Fruit fly (Drosophila melanogaster) whole organism, embryonic: ENCODE measurements around the gene her.

Experiments used
- C15 ChIP-seq: fragments of 200-800 bp; sonication (Bioruptor generic); IDR thresholded peaks from 3 replicates; pipeline ENCODE4 v1.3.6; 2022; ENCODE audit warnings: missing biosample characterization, missing genetic modification characterization
- CG10147 ChIP-seq: fragments of 200-800 bp; sonication (Bioruptor generic); optimal IDR thresholded peaks from 2 replicates; lab custom pipeline; 2019; ENCODE audit warnings: missing biosample characterization, mild to moderate bottlenecking, missing genetic modification characterization, moderate library complexity
- CG11504 ChIP-seq: fragments of 200-800 bp; sonication (Bioruptor generic); optimal IDR thresholded peaks from 3 replicates; lab custom pipeline; 2019; ENCODE audit warnings: missing biosample characterization, mild to moderate bottlenecking, missing genetic modification characterization, moderate library complexity
- CG11696 ChIP-seq: fragments of 200-800 bp; sonication (Bioruptor generic); IDR thresholded peaks from 2 replicates; pipeline ENCODE4 v1.3.6; 2022; ENCODE audit warnings: missing biosample characterization, missing genetic modification characterization
- CG11723 ChIP-seq: fragments of 200-800 bp; sonication (Bioruptor generic); optimal IDR thresholded peaks from 2 replicates; lab custom pipeline; 2017; ENCODE audit warnings: missing biosample characterization, mild to moderate bottlenecking, missing genetic modification characterization
- CG12155 ChIP-seq: fragments of 200-800 bp; sonication (Bioruptor generic); optimal IDR thresholded peaks from 3 replicates; lab custom pipeline; 2016; ENCODE audit warnings: missing biosample characterization, missing genetic modification characterization
- CG12744 ChIP-seq: fragments of 200-800 bp; sonication (Bioruptor generic); optimal IDR thresholded peaks from 2 replicates; lab custom pipeline; 2016; ENCODE audit warnings: missing biosample characterization, missing genetic modification characterization
- CG13287 ChIP-seq: fragments of 200-800 bp; sonication (Bioruptor generic); IDR thresholded peaks from 2 replicates; pipeline ENCODE4 v1.3.6; 2022; ENCODE audit warnings: missing biosample characterization, missing genetic modification characterization; ENCODE audit not compliant: partially characterized antibody
- CG13424 ChIP-seq: fragments of 200-800 bp; sonication (Bioruptor generic); optimal IDR thresholded peaks from 2 replicates; lab custom pipeline; 2019; ENCODE audit warnings: missing biosample characterization, mild to moderate bottlenecking, missing genetic modification characterization, moderate library complexity
- CG13775 ChIP-seq: fragments of 200-800 bp; sonication (Bioruptor generic); optimal IDR thresholded peaks from 3 replicates; lab custom pipeline; 2017; ENCODE audit warnings: missing biosample characterization, mild to moderate bottlenecking, missing genetic modification characterization
- CG15269 ChIP-seq: fragments of 200-800 bp; sonication (Bioruptor generic); optimal IDR thresholded peaks from 2 replicates; lab custom pipeline; 2018; ENCODE audit warnings: missing biosample characterization, mild to moderate bottlenecking, missing genetic modification characterization, moderate library complexity
- CG1602 ChIP-seq: fragments of 200-800 bp; sonication (Bioruptor generic); optimal IDR thresholded peaks from 3 replicates; lab custom pipeline; 2016; ENCODE audit warnings: missing biosample characterization, missing genetic modification characterization
- CG17568 ChIP-seq: fragments of 200-800 bp; sonication (Bioruptor generic); optimal IDR thresholded peaks from 2 replicates; lab custom pipeline; 2018; ENCODE audit warnings: missing biosample characterization, mild to moderate bottlenecking, missing genetic modification characterization, moderate library complexity
- CG18011 ChIP-seq: fragments of 200-800 bp; sonication (Bioruptor generic); optimal IDR thresholded peaks from 2 replicates; lab custom pipeline; 2017; ENCODE audit warnings: missing biosample characterization, missing genetic modification characterization, mild to moderate bottlenecking, moderate library complexity, missing genotype
- CG1832 ChIP-seq: fragments of 200-800 bp; sonication (Bioruptor generic); optimal IDR thresholded peaks from 2 replicates; lab custom pipeline; 2017; ENCODE audit warnings: missing biosample characterization, mild to moderate bottlenecking, missing genetic modification characterization, inconsistent platforms
- CG2120 ChIP-seq: fragments of 200-800 bp; sonication (Bioruptor generic); optimal IDR thresholded peaks from 3 replicates; lab custom pipeline; 2016; ENCODE audit warnings: missing biosample characterization, missing genetic modification characterization
- CG2889 ChIP-seq: fragments of 200-800 bp; sonication (Bioruptor generic); IDR thresholded peaks from 3 replicates; pipeline ENCODE4 v1.3.6; 2022; ENCODE audit warnings: missing biosample characterization, missing genetic modification characterization
- CG30403 ChIP-seq: fragments of 200-800 bp; sonication (Bioruptor generic); optimal IDR thresholded peaks from 3 replicates; lab custom pipeline; 2016; ENCODE audit warnings: missing biosample characterization, missing genetic modification characterization
- CG3995 ChIP-seq: fragments of 200-800 bp; sonication (Bioruptor generic); optimal IDR thresholded peaks from 3 replicates; lab custom pipeline; 2016; ENCODE audit warnings: missing biosample characterization, missing genetic modification characterization
- CG7556 ChIP-seq: fragments of 200-800 bp; sonication (Bioruptor generic); optimal IDR thresholded peaks from 2 replicates; lab custom pipeline; 2017; ENCODE audit warnings: missing biosample characterization, mild to moderate bottlenecking, missing genetic modification characterization
- Dp ChIP-seq: fragments of 200-800 bp; sonication (Bioruptor generic); optimal IDR thresholded peaks from 2 replicates; lab custom pipeline; 2018; ENCODE audit warnings: missing biosample characterization, mild to moderate bottlenecking, missing genetic modification characterization, moderate library complexity
- Drgx ChIP-seq: fragments of 200-800 bp; sonication (Bioruptor generic); IDR thresholded peaks from 2 replicates; pipeline ENCODE4 v1.3.6; 2022; ENCODE audit warnings: missing biosample characterization, missing genetic modification characterization
- Ets65A ChIP-seq: fragments of 200-800 bp; sonication (Bioruptor generic); peaks from one replicate; lab custom pipeline; 2016; ENCODE audit warnings: missing biosample characterization, missing genetic modification characterization
- H2.0 ChIP-seq: fragments of 200-800 bp; sonication (Bioruptor generic); IDR thresholded peaks from 2 replicates; pipeline ENCODE4 v1.3.6; 2022; ENCODE audit warnings: missing biosample characterization, missing genetic modification characterization
- Hand ChIP-seq: fragments of 200-800 bp; sonication (Bioruptor generic); optimal IDR thresholded peaks from 2 replicates; lab custom pipeline; 2017; ENCODE audit warnings: mild to moderate bottlenecking, missing biosample characterization, missing genetic modification reagents, missing genetic modification characterization
- Hmr ChIP-seq: fragments of 200-800 bp; sonication (Bioruptor generic); optimal IDR thresholded peaks from 3 replicates; lab custom pipeline; 2017; ENCODE audit warnings: mild to moderate bottlenecking, missing biosample characterization, missing genetic modification reagents, missing genetic modification characterization
- Hr51 ChIP-seq, 2 experiments: fragments of 200-800 bp; sonication (Bioruptor generic); optimal IDR thresholded peaks; 2 replicates in 1 of 2; 3 replicates in 1 of 2; lab custom pipeline; 2016 to 2018; ENCODE audit warnings: missing biosample characterization in 2 of 2, missing genetic modification characterization in 2 of 2, mild to moderate bottlenecking in 1 of 2, moderate library complexity in 1 of 2
- Hsf ChIP-seq: fragments of 200-800 bp; sonication (Bioruptor generic); optimal IDR thresholded peaks from 3 replicates; lab custom pipeline; 2016; ENCODE audit warnings: missing biosample characterization, missing genetic modification characterization
- NfI ChIP-seq: fragments of 200-800 bp; sonication (Bioruptor generic); optimal IDR thresholded peaks from 3 replicates; lab custom pipeline; 2018; ENCODE audit warnings: missing biosample characterization, mild to moderate bottlenecking, missing genetic modification characterization, moderate library complexity
- Opbp ChIP-seq: fragments of 200-800 bp; sonication (Bioruptor generic); IDR thresholded peaks from 3 replicates; pipeline ENCODE4 v1.3.6; 2022; ENCODE audit warnings: missing biosample characterization, missing genetic modification characterization; ENCODE audit not compliant: partially characterized antibody
- PHDP ChIP-seq: fragments of 200-800 bp; sonication (Bioruptor generic); optimal IDR thresholded peaks from 3 replicates; lab custom pipeline; 2018; ENCODE audit warnings: missing biosample characterization, mild to moderate bottlenecking, missing genetic modification characterization, moderate library complexity
- Sox102F ChIP-seq: fragments of 200-800 bp; sonication (Bioruptor generic); optimal IDR thresholded peaks from 2 replicates; lab custom pipeline; 2018; ENCODE audit warnings: missing biosample characterization, mild to moderate bottlenecking, missing genetic modification characterization, moderate library complexity
- Vsx1 ChIP-seq: fragments of 200-800 bp; sonication (Bioruptor generic); optimal IDR thresholded peaks from 2 replicates; lab custom pipeline; 2017; ENCODE audit warnings: missing biosample characterization, mild to moderate bottlenecking, missing genetic modification characterization, missing genetic modification reagents
- ara ChIP-seq: fragments of 200-800 bp; sonication (Bioruptor generic); IDR thresholded peaks from 2 replicates; pipeline ENCODE4 v1.3.6; 2022; ENCODE audit warnings: missing biosample characterization, missing genetic modification characterization
- az2 ChIP-seq: fragments of 200-800 bp; sonication (Bioruptor generic); optimal IDR thresholded peaks from 3 replicates; lab custom pipeline; 2016; ENCODE audit warnings: missing biosample characterization, missing genetic modification characterization
- bab2 ChIP-seq: fragments of 200-800 bp; sonication (Bioruptor generic); optimal IDR thresholded peaks from 2 replicates; lab custom pipeline; 2016; ENCODE audit warnings: missing biosample characterization, missing genetic modification characterization
- cg ChIP-seq: fragments of 200-800 bp; sonication (Bioruptor generic); optimal IDR thresholded peaks from 3 replicates; lab custom pipeline; 2019; ENCODE audit warnings: missing biosample characterization, mild to moderate bottlenecking, missing genetic modification characterization, moderate library complexity
- chif ChIP-seq, 2 experiments: fragments of 200-800 bp; sonication (Bioruptor generic); optimal IDR thresholded peaks; 3 replicates each; lab custom pipeline; 2016; ENCODE audit warnings: missing biosample characterization in 2 of 2, missing genetic modification characterization in 2 of 2
- croc ChIP-seq: fragments of 200-800 bp; sonication (Bioruptor generic); conservative IDR thresholded peaks from 3 replicates; pipeline ENCODE4 v1.3.6; 2022; ENCODE audit warnings: missing biosample characterization, missing genetic modification characterization
- disco-r ChIP-seq: fragments of 200-800 bp; sonication (Bioruptor generic); optimal IDR thresholded peaks from 2 replicates; lab custom pipeline; 2016; ENCODE audit warnings: missing biosample characterization, missing genetic modification characterization
- gce ChIP-seq: fragments of 200-800 bp; sonication (Bioruptor generic); IDR thresholded peaks from 3 replicates; pipeline ENCODE4 v1.3.6; 2022; ENCODE audit warnings: missing biosample characterization, missing genetic modification characterization
- gem ChIP-seq: fragments of 200-800 bp; sonication (Bioruptor generic); optimal IDR thresholded peaks from 2 replicates; lab custom pipeline; 2019; ENCODE audit warnings: missing biosample characterization, mild to moderate bottlenecking, missing genetic modification characterization, moderate library complexity
- ken ChIP-seq: fragments of 200-800 bp; sonication (Bioruptor generic); IDR thresholded peaks from 3 replicates; pipeline ENCODE4 v1.3.6; 2022; ENCODE audit warnings: missing biosample characterization, missing genetic modification characterization
- nerfin-1 ChIP-seq: fragments of 200-800 bp; sonication (Bioruptor generic); optimal IDR thresholded peaks from 3 replicates; lab custom pipeline; 2019; ENCODE audit warnings: missing biosample characterization, mild to moderate bottlenecking, missing genetic modification characterization, moderate library complexity
- pho ChIP-seq: fragments of 200-800 bp; sonication (Bioruptor generic); optimal IDR thresholded peaks from 2 replicates; lab custom pipeline; 2016; ENCODE audit warnings: missing biosample characterization, missing genetic modification characterization
- scrt ChIP-seq: fragments of 200-800 bp; sonication (Bioruptor generic); optimal IDR thresholded peaks from 2 replicates; lab custom pipeline; 2018; ENCODE audit warnings: missing biosample characterization, mild to moderate bottlenecking, missing genetic modification characterization, moderate library complexity
- tx ChIP-seq: fragments of 200-800 bp; sonication (Bioruptor generic); optimal IDR thresholded peaks from 2 replicates; lab custom pipeline; 2016; ENCODE audit warnings: missing biosample characterization, missing genetic modification characterization
- unpg ChIP-seq: fragments of 200-800 bp; sonication (Bioruptor generic); optimal IDR thresholded peaks from 3 replicates; lab custom pipeline; 2018; ENCODE audit warnings: missing biosample characterization, mild to moderate bottlenecking, missing genetic modification characterization, moderate library complexity

her gene

DNA sequence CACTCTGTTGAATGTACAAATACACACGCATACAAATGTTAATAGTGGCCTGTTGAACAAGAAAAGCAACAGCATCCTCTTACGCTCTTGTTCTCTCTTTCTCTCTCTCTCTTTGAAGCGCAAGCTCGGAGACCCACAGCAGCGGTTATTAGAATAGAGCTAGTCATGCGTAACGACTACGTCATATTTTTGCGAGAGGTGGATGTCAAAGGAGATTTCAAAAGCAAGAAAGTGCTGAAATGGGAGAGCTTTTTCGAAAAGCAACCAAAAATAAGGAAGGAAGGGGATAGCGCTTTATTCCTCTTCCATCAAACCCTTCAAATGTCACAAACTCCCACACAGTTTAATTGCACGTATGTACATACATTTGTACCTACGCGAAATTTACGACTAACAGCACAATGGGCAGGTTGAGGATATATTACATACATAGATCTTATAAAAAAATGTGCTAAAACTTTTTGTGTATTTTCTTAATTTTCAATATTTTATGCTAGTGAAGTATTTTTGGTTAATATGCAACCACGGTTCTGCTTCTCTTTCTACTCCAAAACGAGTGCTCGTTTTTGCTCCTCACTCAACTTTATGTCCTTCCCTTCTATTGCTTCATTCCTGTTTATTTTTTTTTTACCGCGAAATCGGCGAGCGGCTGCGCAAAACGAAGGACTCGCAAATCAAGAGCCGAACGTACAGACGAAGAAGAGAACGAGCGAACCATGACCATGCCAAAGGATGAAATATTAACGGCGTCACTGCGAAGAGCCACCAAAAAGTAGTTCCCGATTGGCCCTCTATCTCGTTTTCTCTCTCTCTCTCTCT lies 13.0 kb downstream of the her start (continued):
- TF ChIP-seq Opbp (GFP tag; lab: Robert Waterston, UW) (no peak), CG17568 (GFP tag; lab: Kevin White, UChicago) (peak; percentile 13), CG2120 (peak; percentile 68), chif (GFP tag; optimal IDR thresholded peaks at IDR 0.05; lab: Kevin White, UChicago) (peak in 1 of 2 experiments; percentile 41), pho (peak; percentile 46), H2.0 (GFP tag; lab: Robert Waterston, UW) (no peak), CG11723 (GFP tag; lab: Kevin White, UChicago) (peak; percentile 27), Hsf (GFP tag; lab: Kevin White, UChicago) (peak; percentile 28), CG12744 (no peak), CG10147 (GFP tag; lab: Kevin White, UChicago) (peak; percentile 35), ara (GFP tag; lab: Robert Waterston, UW) (no peak), bab2 (peak; percentile 26), Ets65A (GFP tag; lab: Kevin White, UChicago) (peak; percentile 63), disco-r (GFP tag; lab: Kevin White, UChicago) (peak; percentile 5), CG11696 (peak; percentile 89), NfI (GFP tag; lab: Kevin White, UChicago) (peak; percentile 38), CG11504 (tag; lab: Kevin White, UChicago) (peak; percentile 57), scrt (GFP tag; lab: Kevin White, UChicago) (peak; percentile 99), Hand (GFP tag; lab: Kevin White, UChicago) (no peak), Sox102F (GFP tag; lab: Kevin White, UChicago) (peak; percentile 30), tx (GFP tag; lab: Kevin White, UChicago) (peak; percentile 25), CG13287 (GFP tag; lab: Robert Waterston, UW) (0 out of 2 replicates have a peak, but pooled peaks have one; percentile 11), cg (GFP tag; lab: Kevin White, UChicago) (peak; percentile 37), CG1832 (GFP tag; lab: Kevin White, UChicago) (peak; percentile 19), CG12155 (GFP tag; lab: Kevin White, UChicago) (peak; percentile 33), Vsx1 (GFP tag; lab: Kevin White, UChicago) (no peak), Dp (GFP tag; lab: Kevin White, UChicago) (no peak), Hr51 (GFP tag; optimal IDR thresholded peaks at IDR 0.05; lab: Kevin White, UChicago) (peak in 1 of 2 experiments; percentile 47), croc (no peak), CG18011 (GFP tag; lab: Kevin White, UChicago) (peak; percentile 3), C15 (no peak), az2 (GFP tag; lab: Kevin White, UChicago) (peak; percentile 30), CG1602 (GFP tag; lab: Kevin White, UChicago) (peak; percentile 10), Hmr (GFP tag; lab: Kevin White, UChicago) (peak; percentile 64), CG7556 (GFP tag; lab: Kevin White, UChicago) (peak; percentile 64), Drgx (GFP tag; lab: Robert Waterston, UW) (no peak), unpg (GFP tag; lab: Kevin White, UChicago) (peak; percentile 8), CG30403 (peak; percentile 51), CG3995 (GFP tag; lab: Kevin White, UChicago) (no peak), PHDP (tag; lab: Kevin White, UChicago) (peak; percentile 29), nerfin-1 (tag; lab: Kevin White, UChicago) (peak; percentile 38), ken (GFP tag; lab: Robert Waterston, UW) (0 out of 3 replicates have a peak, but pooled peaks have one; percentile 25), CG13424 (tag; lab: Kevin White, UChicago) (peak; percentile 30), gce (GFP tag; lab: Robert Waterston, UW) (no peak), CG13775 (GFP tag; lab: Kevin White, UChicago) (peak; percentile 45), CG15269 (tag; lab: Kevin White, UChicago) (peak; percentile 20), CG2889 (no peak), gem (tag; lab: Kevin White, UChicago) (peak; percentile 55)
